Worm (Caenorhabditis elegans): ENCODE results near the gene wht-8.

Gene wht-8

DNA sequence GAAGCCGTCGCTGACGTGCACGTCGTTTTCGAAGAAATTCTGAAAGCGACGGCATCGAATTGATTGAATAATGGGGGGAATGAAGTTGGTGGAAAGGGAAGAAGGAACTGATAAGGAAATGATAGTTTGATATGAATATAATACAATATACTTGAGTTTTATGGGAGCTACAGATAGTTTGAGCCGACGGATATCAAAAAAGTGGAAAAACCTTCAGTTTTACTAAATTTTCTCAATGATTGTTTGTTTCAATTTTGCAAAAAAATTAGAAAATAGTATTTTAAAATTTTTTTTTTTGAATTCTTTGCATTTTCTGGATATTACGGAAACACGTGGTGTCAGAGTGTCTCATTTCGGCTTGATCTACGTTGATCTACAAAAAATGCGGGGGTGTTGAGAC, 52.2 kb downstream of the wht-8 start, which contains the start of gene obr-1:
Gene obr-1 (minus strand): TSS at position 101 of the 400 bp plus-strand sequence.
- TF ChIP-seq nhr-28 (tag; optimal IDR thresholded peaks at IDR 0.05) (peak; percentile 18), F26F4.8 (GFP tag; conservative IDR thresholded peaks at IDR 0.05) (no peak)
